Worm (Caenorhabditis elegans) whole organism, mixed stage, embryonic: ENCODE data around the gene ula-1.

Source experiments
- M03D4.4 ChIP-seq: sonication (generic microtip); optimal IDR thresholded peaks from 2 replicates; lab custom pipeline; 2017; ENCODE audit warnings: mild to moderate bottlenecking, missing genetic modification characterization, missing compliant biosample characterization
- bed-3 ChIP-seq: fragments of 200-800 bp; sonication (Bioruptor generic); optimal IDR thresholded peaks from 3 replicates; lab custom pipeline; 2018; ENCODE audit warnings: mild to moderate bottlenecking, missing genetic modification characterization, moderate library complexity, missing compliant biosample characterization
- blmp-1 ChIP-seq: fragments of 150-350 bp; optimal IDR thresholded peaks from 2 replicates; lab custom pipeline; 2014; ENCODE audit warnings: missing biosample characterization, missing genetic modification characterization
- ceh-39 ChIP-seq: fragments of 150-350 bp; optimal IDR thresholded peaks from 2 replicates; lab custom pipeline; 2014; ENCODE audit warnings: missing biosample characterization, missing genetic modification characterization
- ceh-43 ChIP-seq: fragments of 200-800 bp; sonication (Bioruptor generic); optimal IDR thresholded peaks from 2 replicates; lab custom pipeline; 2018; ENCODE audit warnings: mild to moderate bottlenecking, missing genetic modification characterization, moderate library complexity, missing compliant biosample characterization
- ceh-83 ChIP-seq: fragments of 200-800 bp; sonication (Bioruptor generic); optimal IDR thresholded peaks from 2 replicates; lab custom pipeline; 2018; ENCODE audit warnings: mild to moderate bottlenecking, missing genetic modification characterization, missing compliant biosample characterization
- ces-1 ChIP-seq: fragments of 150-350 bp; optimal IDR thresholded peaks from 2 replicates; lab custom pipeline; 2014; ENCODE audit warnings: missing biosample characterization, missing genetic modification reagents, missing genetic modification characterization
- cnd-1 ChIP-seq: fragments of 200-800 bp; sonication (Bioruptor generic); optimal IDR thresholded peaks from 2 replicates; lab custom pipeline; 2018; ENCODE audit warnings: mild to moderate bottlenecking, missing genetic modification characterization, missing compliant biosample characterization
- drap-1 ChIP-seq: fragments of 200-800 bp; sonication (Bioruptor generic); optimal IDR thresholded peaks from 3 replicates; lab custom pipeline; 2018; ENCODE audit warnings: mild to moderate bottlenecking, missing genetic modification characterization, missing compliant biosample characterization
- elt-1 ChIP-seq: sonication (generic microtip); optimal IDR thresholded peaks from 2 replicates; lab custom pipeline; 2017; ENCODE audit warnings: missing genetic modification characterization, mild to moderate bottlenecking, missing compliant biosample characterization, antibody characterized with exemption, moderate library complexity, borderline replicate concordance; ENCODE audit not compliant: insufficient read depth
- elt-3 ChIP-seq: fragments of 150-350 bp; optimal IDR thresholded peaks from 2 replicates; lab custom pipeline; 2014; ENCODE audit warnings: missing biosample characterization, missing genetic modification characterization
- flh-1 ChIP-seq: fragments of 200-800 bp; sonication (Bioruptor generic); optimal IDR thresholded peaks from 2 replicates; lab custom pipeline; 2018; ENCODE audit warnings: mild to moderate bottlenecking, missing genetic modification characterization, moderate library complexity, missing compliant biosample characterization
- ham-2 ChIP-seq: fragments of 200-800 bp; sonication (Bioruptor generic); optimal IDR thresholded peaks from 2 replicates; lab custom pipeline; 2018; ENCODE audit warnings: mild to moderate bottlenecking, missing genetic modification characterization, missing compliant biosample characterization
- hlh-1 ChIP-seq: fragments of 150-350 bp; optimal IDR thresholded peaks from 2 replicates; lab custom pipeline; 2014; ENCODE audit warnings: missing biosample characterization, missing genetic modification reagents, missing genetic modification characterization
- lin-13 ChIP-seq: fragments of 150-350 bp; optimal IDR thresholded peaks from 2 replicates; lab custom pipeline; 2014; ENCODE audit warnings: missing biosample characterization, missing genetic modification characterization
- lin-32 ChIP-seq: fragments of 200-800 bp; sonication (Bioruptor generic); optimal IDR thresholded peaks from 2 replicates; lab custom pipeline; 2018; ENCODE audit warnings: mild to moderate bottlenecking, missing genetic modification characterization, missing compliant biosample characterization
- lsy-2 ChIP-seq: fragments of 150-350 bp; optimal IDR thresholded peaks from 2 replicates; lab custom pipeline; 2014; ENCODE audit warnings: missing biosample characterization, missing genetic modification characterization
- mab-5 ChIP-seq: fragments of 150-350 bp; optimal IDR thresholded peaks from 2 replicates; lab custom pipeline; 2014; ENCODE audit warnings: missing biosample characterization, missing genetic modification characterization
- mep-1 ChIP-seq: fragments of 150-350 bp; optimal IDR thresholded peaks from 2 replicates; lab custom pipeline; 2017; ENCODE audit warnings: missing biosample characterization, missing genetic modification reagents, missing genetic modification characterization, inconsistent platforms
- mls-2 ChIP-seq: sonication (generic microtip); optimal IDR thresholded peaks from 2 replicates; lab custom pipeline; 2016; ENCODE audit warnings: mild to moderate bottlenecking, missing genetic modification characterization, moderate library complexity, missing compliant biosample characterization
- nhr-12 ChIP-seq: fragments of 150-350 bp; optimal IDR thresholded peaks from 2 replicates; lab custom pipeline; 2014; ENCODE audit warnings: missing biosample characterization, missing genetic modification characterization
- nhr-2 ChIP-seq: fragments of 150-350 bp; optimal IDR thresholded peaks from 2 replicates; lab custom pipeline; 2014; ENCODE audit warnings: missing biosample characterization, missing genetic modification characterization
- nhr-237 ChIP-seq: fragments of 150-350 bp; optimal IDR thresholded peaks from 2 replicates; lab custom pipeline; 2014; ENCODE audit warnings: missing biosample characterization, missing genetic modification characterization
- nhr-28 ChIP-seq: fragments of 150-350 bp; optimal IDR thresholded peaks from 2 replicates; lab custom pipeline; 2014; ENCODE audit warnings: missing biosample characterization, missing genetic modification characterization
- nhr-76 ChIP-seq: sonication (generic microtip); optimal IDR thresholded peaks from 2 replicates; lab custom pipeline; 2017; ENCODE audit warnings: missing biosample characterization, missing genetic modification characterization
- pha-4 ChIP-seq: fragments of 150-350 bp; optimal IDR thresholded peaks from 2 replicates; lab custom pipeline; 2018; ENCODE audit warnings: missing biosample characterization, missing genetic modification reagents, missing genetic modification characterization
- sem-2 ChIP-seq: fragments of 200-800 bp; sonication (Bioruptor generic); optimal IDR thresholded peaks from 2 replicates; lab custom pipeline; 2018; ENCODE audit warnings: mild to moderate bottlenecking, missing genetic modification characterization, missing compliant biosample characterization
- snpc-4 ChIP-seq: fragments of 150-350 bp; optimal IDR thresholded peaks from 2 replicates; lab custom pipeline; 2014; ENCODE audit warnings: missing biosample characterization, missing genetic modification characterization
- sptf-1 ChIP-seq: sonication (generic microtip); optimal IDR thresholded peaks from 2 replicates; lab custom pipeline; 2017; ENCODE audit warnings: mild to moderate bottlenecking, missing genetic modification characterization, moderate library complexity, missing compliant biosample characterization
- tbx-8 ChIP-seq: fragments of 200-800 bp; sonication (Bioruptor generic); optimal IDR thresholded peaks from 2 replicates; lab custom pipeline; 2018; ENCODE audit warnings: mild to moderate bottlenecking, missing genetic modification characterization, moderate library complexity, missing compliant biosample characterization
- unc-120 ChIP-seq: sonication (generic microtip); optimal IDR thresholded peaks from 2 replicates; lab custom pipeline; 2017; ENCODE audit warnings: missing genetic modification characterization, missing compliant biosample characterization; ENCODE audit not compliant: poor library complexity, severe bottlenecking
- unc-39 ChIP-seq: fragments of 150-350 bp; optimal IDR thresholded peaks from 2 replicates; lab custom pipeline; 2014; ENCODE audit warnings: missing biosample characterization, missing genetic modification characterization
- unc-62 ChIP-seq: fragments of 150-350 bp; optimal IDR thresholded peaks from 2 replicates; lab custom pipeline; 2014; ENCODE audit warnings: missing biosample characterization, missing genetic modification reagents, missing genetic modification characterization
- zip-8 ChIP-seq: fragments of 150-350 bp; optimal IDR thresholded peaks from 2 replicates; lab custom pipeline; 2014; ENCODE audit warnings: missing biosample characterization, missing genetic modification characterization
- ztf-11 ChIP-seq: fragments of 150-350 bp; optimal IDR thresholded peaks from 2 replicates; lab custom pipeline; 2014; ENCODE audit warnings: missing biosample characterization, missing genetic modification characterization

Gene ula-1

ce11 chrIII:4899728-4900127 is 20.4 kb downstream of the ula-1 start:
- TF ChIP-seq unc-62 (GFP tag; lab: Kevin White, UChicago) (peak; percentile 95), nhr-76 (peak; percentile 29), nhr-28 (no peak), unc-120 (tag; lab: Kevin White, UChicago) (peak; percentile 89), sptf-1 (tag; lab: Kevin White, UChicago) (peak; percentile 88), mab-5 (tag; lab: Kevin White, UChicago) (peak; percentile 61), blmp-1 (tag; lab: Kevin White, UChicago) (peak; percentile 89), mep-1 (tag; lab: Kevin White, UChicago) (peak; percentile 96), ceh-83 (no peak), ceh-43 (peak; percentile 52), lsy-2 (peak; percentile 88), elt-3 (tag; lab: Kevin White, UChicago) (peak; percentile 69), drap-1 (GFP tag; lab: Kevin White, UChicago) (peak; percentile 84), flh-1 (GFP tag; lab: Kevin White, UChicago) (no peak), hlh-1 (tag; lab: Kevin White, UChicago) (peak; percentile 84), ceh-39 (tag; lab: Kevin White, UChicago) (peak; percentile 85), zip-8 (peak; percentile 42), pha-4 (tag; lab: Kevin White, UChicago) (peak; percentile 98), snpc-4 (no peak), ces-1 (GFP tag; lab: Kevin White, UChicago) (peak; percentile 84), sem-2 (GFP tag; lab: Kevin White, UChicago) (no peak), M03D4.4 (tag; lab: Kevin White, UChicago) (peak; percentile 86), nhr-2 (tag; lab: Kevin White, UChicago) (peak; percentile 50), lin-13 (peak; percentile 91), ztf-11 (peak; percentile 91), lin-32 (GFP tag; lab: Kevin White, UChicago) (peak; percentile 30), cnd-1 (tag; lab: Kevin White, UChicago) (peak; percentile 86), tbx-8 (GFP tag; lab: Kevin White, UChicago) (peak; percentile 41), bed-3 (GFP tag; lab: Kevin White, UChicago) (no peak), nhr-237 (peak; percentile 97), elt-1 (tag; lab: Kevin White, UChicago) (no peak), mls-2 (tag; lab: Kevin White, UChicago) (peak; percentile 83), unc-39 (tag; lab: Kevin White, UChicago) (peak; percentile 47), nhr-12 (tag; lab: Kevin White, UChicago) (peak; percentile 72), ham-2 (GFP tag; lab: Kevin White, UChicago) (peak; percentile 92)

ce11 chrIII:4899035-4899578 is 21.0 kb downstream of the ula-1 start, which contains the start of gene nhl-2:
TSS of gene nhl-2 (minus strand) at chrIII:4899085.
- TF ChIP-seq unc-39 (tag; lab: Kevin White, UChicago) (no peak), tbx-8 (GFP tag; lab: Kevin White, UChicago) (no peak), unc-120 (tag; lab: Kevin White, UChicago) (no peak), nhr-2 (tag; lab: Kevin White, UChicago) (no peak), flh-1 (GFP tag; lab: Kevin White, UChicago) (no peak), zip-8 (no peak), ces-1 (GFP tag; lab: Kevin White, UChicago) (no peak), lin-32 (GFP tag; lab: Kevin White, UChicago) (no peak)

ce11 chrIII:4895313-4895712 is 24.8 kb downstream of the ula-1 start:
- TF ChIP-seq lin-32 (GFP tag; lab: Kevin White, UChicago) (no peak), nhr-28 (no peak), lsy-2 (no peak), zip-8 (no peak), cnd-1 (tag; lab: Kevin White, UChicago) (no peak), snpc-4 (no peak), sptf-1 (tag; lab: Kevin White, UChicago) (no peak), unc-39 (tag; lab: Kevin White, UChicago) (no peak), unc-62 (GFP tag; lab: Kevin White, UChicago) (no peak), bed-3 (GFP tag; lab: Kevin White, UChicago) (no peak), sem-2 (GFP tag; lab: Kevin White, UChicago) (no peak), mab-5 (tag; lab: Kevin White, UChicago) (no peak), tbx-8 (GFP tag; lab: Kevin White, UChicago) (no peak), ceh-39 (tag; lab: Kevin White, UChicago) (no peak)
